Fruit fly (Drosophila melanogaster): ENCODE measurements around the gene ttk.

The ttk gene

dm6 chr3R:31736776-31737175 is 23.1 kb downstream of the ttk start, which contains the start of the genes CstF50 and CG11563 (continued):
- peak; percentile 48 for TF ChIP-seq sens (GFP tag)
- no peak for TF ChIP-seq CG10462 (GFP tag; optimal IDR thresholded peaks at IDR 0.05)
- peak; percentile 51 for TF ChIP-seq Sin3A (optimal IDR thresholded peaks at IDR 0.05)
- TF ChIP-seq bab2 (GFP tag; optimal IDR thresholded peaks at IDR 0.05) = no peak
- no peak for TF ChIP-seq CG4360 (GFP tag; IDR thresholded peaks at IDR 0.05)
- TF ChIP-seq BEAF-32 (GFP tag; optimal IDR thresholded peaks at IDR 0.05) = peak; percentile 48
- TF ChIP-seq insv (GFP tag; optimal IDR thresholded peaks at IDR 0.05) = no peak
- no peak for TF ChIP-seq CG6654 (GFP tag; optimal IDR thresholded peaks at IDR 0.05)
- TF ChIP-seq ci (GFP tag; IDR thresholded peaks at IDR 0.05) = no peak
- no peak for TF ChIP-seq lab (GFP tag; optimal IDR thresholded peaks at IDR 0.05)
- no peak for TF ChIP-seq Fer1 (GFP tag; optimal IDR thresholded peaks at IDR 0.05)
- no peak for TF ChIP-seq CG17359 (tag; optimal IDR thresholded peaks at IDR 0.05)
- peak; percentile 91 for TF ChIP-seq cwo (GFP tag; optimal IDR thresholded peaks at IDR 0.05)
- TF ChIP-seq Dll (GFP tag; IDR thresholded peaks at IDR 0.05; ENCODE audit: partially characterized antibody) = peak; percentile 54; the same call in 2 of the 4 replicates
- no peak for TF ChIP-seq CG6689 (GFP tag; IDR thresholded peaks at IDR 0.05)
- TF ChIP-seq Dref (GFP tag; IDR thresholded peaks at IDR 0.05) = peak; percentile 70
- peak; percentile 72 for TF ChIP-seq Max (GFP tag; optimal IDR thresholded peaks at IDR 0.05)
- TF ChIP-seq schlank (tag; optimal IDR thresholded peaks at IDR 0.05) = no peak
- TF ChIP-seq CG1529 (GFP tag; optimal IDR thresholded peaks at IDR 0.05) = no peak
- TF ChIP-seq CG6791 (GFP tag; IDR thresholded peaks at IDR 0.05; ENCODE audit: partially characterized antibody) = 0 out of 3 replicates have a peak, but pooled peaks have one; percentile 33

DNA sequence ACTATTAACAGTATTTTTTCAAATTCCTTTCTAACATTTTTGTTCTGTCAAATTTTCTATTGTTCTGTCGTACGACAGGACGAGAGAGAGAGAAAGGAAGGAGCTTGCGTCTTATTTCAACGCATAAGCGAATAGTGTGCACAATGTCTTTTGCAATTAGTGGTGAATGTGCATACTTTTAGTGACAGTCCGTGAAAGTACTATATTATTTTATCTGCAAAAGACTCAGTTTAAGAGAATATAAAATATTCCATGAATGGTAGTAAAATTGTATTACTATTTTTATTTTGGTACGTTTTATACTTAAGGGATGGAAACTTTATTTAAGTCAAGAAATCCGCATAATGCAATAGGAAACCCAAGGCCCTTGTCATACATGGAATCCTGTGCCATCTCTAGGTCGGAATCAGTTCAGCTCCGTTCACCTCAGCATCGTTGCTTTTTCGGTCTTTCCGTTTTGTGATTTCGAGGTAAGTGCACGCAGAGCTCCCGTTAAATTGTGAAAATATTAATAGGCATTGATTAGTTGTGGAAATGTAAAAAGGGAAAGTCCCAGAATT is 24.5 kb downstream of the ttk start, which contains the start of gene eEF1alpha2:
TSS of gene eEF1alpha2 (plus strand) at position 409 of the 560 bp plus-strand sequence.
- no peak for TF ChIP-seq CG18619 (GFP tag; optimal IDR thresholded peaks at IDR 0.05)
- TF ChIP-seq CG11456 (GFP tag; IDR thresholded peaks at IDR 0.05) = no peak
- 0 out of 2 replicates have a peak, but pooled peaks have one; percentile 17 for TF ChIP-seq amos (GFP tag; IDR thresholded peaks at IDR 0.05; ENCODE audit: partially characterized antibody)
- TF ChIP-seq Ets97D (GFP tag; optimal IDR thresholded peaks at IDR 0.05) = peak; percentile 46
- TF ChIP-seq ewg (GFP tag; optimal IDR thresholded peaks at IDR 0.05) = no peak
- peak in 1 of 3 experiments; percentile 10 for TF ChIP-seq lola (GFP tag; optimal IDR thresholded peaks at IDR 0.05)
- TF ChIP-seq row (GFP tag; IDR thresholded peaks at IDR 0.05) = peak; percentile 58; the same call in 2 of the 3 replicates
- no peak for TF ChIP-seq CG11398 (GFP tag; optimal IDR thresholded peaks at IDR 0.05)
- 0 out of 2 replicates have a peak, but pooled peaks have one; percentile 8 for TF ChIP-seq bbx (GFP tag; IDR thresholded peaks at IDR 0.05; ENCODE audit: partially characterized antibody)
- peak; percentile 56 for TF ChIP-seq Med (GFP tag)
- peak; percentile 20 for TF ChIP-seq stwl (tag; optimal IDR thresholded peaks at IDR 0.05)
- TF ChIP-seq Sry-δ (GFP tag; optimal IDR thresholded peaks at IDR 0.05) = peak; percentile 66
- TF ChIP-seq CG17802 (tag; optimal IDR thresholded peaks at IDR 0.05) = peak; percentile 95
- peak; percentile 49 for TF ChIP-seq sens (GFP tag)
- TF ChIP-seq CG2120 (GFP tag; optimal IDR thresholded peaks at IDR 0.05) = peak; percentile 14
- no peak for TF ChIP-seq peb (GFP tag; IDR thresholded peaks at IDR 0.05)
- 0 out of 3 replicates have a peak, but pooled peaks have one; percentile 11 for TF ChIP-seq Doc3 (GFP tag; IDR thresholded peaks at IDR 0.05; ENCODE audit: partially characterized antibody)
- TF ChIP-seq Elba2 (GFP tag; optimal IDR thresholded peaks at IDR 0.05) = peak; percentile 53
- TF ChIP-seq Hmx (GFP tag; optimal IDR thresholded peaks at IDR 0.05) = no peak
- TF ChIP-seq CG16813 (GFP tag; IDR thresholded peaks at IDR 0.05; ENCODE audit: partially characterized antibody) = 0 out of 3 replicates have a peak, but pooled peaks have one; percentile 22
- peak; percentile 98 for TF ChIP-seq CG15514 (GFP tag; optimal IDR thresholded peaks at IDR 0.05)
- TF ChIP-seq Max (GFP tag; optimal IDR thresholded peaks at IDR 0.05) = peak; percentile 2
- TF ChIP-seq prd (optimal IDR thresholded peaks at IDR 0.05) = no peak
- peak; percentile 21; the same call in 1 of the 3 replicates for TF ChIP-seq prd (GFP tag; IDR thresholded peaks at IDR 0.05)
- TF ChIP-seq BEAF-32 (GFP tag; optimal IDR thresholded peaks at IDR 0.05) = peak; percentile 47
- no peak for TF ChIP-seq kay (GFP tag; optimal IDR thresholded peaks at IDR 0.05)
- TF ChIP-seq Bgb (GFP tag; IDR thresholded peaks at IDR 0.05; ENCODE audit: partially characterized antibody) = 0 out of 2 replicates have a peak, but pooled peaks have one; percentile 30
- no peak for TF ChIP-seq ci (GFP tag; IDR thresholded peaks at IDR 0.05)
- TF ChIP-seq gfzf (GFP tag; optimal IDR thresholded peaks at IDR 0.05) = peak; percentile 3
- peak; percentile 43; the same call in 2 of the 3 replicates for TF ChIP-seq knrl (GFP tag; IDR thresholded peaks at IDR 0.05; ENCODE audit: partially characterized antibody)
- no peak for TF ChIP-seq CG1832 (GFP tag; optimal IDR thresholded peaks at IDR 0.05)

All from whole organism, embryonic.